Worm (Caenorhabditis elegans) whole organism, L1 larva: ENCODE data around the gene wht-5.

Experiments
- C16A3.4 ChIP-seq: fragments of 150-350 bp; optimal IDR thresholded peaks from 2 replicates; lab custom pipeline; 2014; ENCODE audit warnings: missing biosample characterization, missing genetic modification characterization
- F16B12.6 ChIP-seq: fragments of 150-350 bp; optimal IDR thresholded peaks from 2 replicates; lab custom pipeline; 2014; ENCODE audit warnings: missing biosample characterization, missing genetic modification characterization
- aha-1 ChIP-seq: fragments of 150-350 bp; optimal IDR thresholded peaks from 2 replicates; lab custom pipeline; 2014; ENCODE audit warnings: missing biosample characterization, missing genetic modification characterization
- aly-2 ChIP-seq: fragments of 150-350 bp; optimal IDR thresholded peaks from 2 replicates; lab custom pipeline; 2014; ENCODE audit warnings: missing biosample characterization, missing genetic modification characterization
- ceh-8 ChIP-seq: fragments of 200-800 bp; sonication (Bioruptor generic); optimal IDR thresholded peaks from 2 replicates; lab custom pipeline; 2018; ENCODE audit warnings: mild to moderate bottlenecking, missing genetic modification characterization, moderate library complexity, missing compliant biosample characterization
- ceh-88 ChIP-seq: fragments of 200-800 bp; sonication (Bioruptor generic); IDR thresholded peaks from 2 replicates; pipeline ENCODE4 v1.3.6; 2022; ENCODE audit warnings: missing genetic modification characterization, missing compliant biosample characterization
- ceh-90 ChIP-seq: sonication (generic microtip); optimal IDR thresholded peaks from 2 replicates; lab custom pipeline; 2016; ENCODE audit warnings: missing genetic modification characterization, missing compliant biosample characterization
- ces-1 ChIP-seq: fragments of 150-350 bp; optimal IDR thresholded peaks from 2 replicates; lab custom pipeline; 2014; ENCODE audit warnings: missing biosample characterization, missing genetic modification reagents, missing genetic modification characterization
- egl-13 ChIP-seq: sonication (generic microtip); optimal IDR thresholded peaks from 2 replicates; lab custom pipeline; 2016; ENCODE audit warnings: missing genotype, missing genetic modification reagents, missing genetic modification characterization, missing compliant biosample characterization
- elt-2 ChIP-seq: sonication (generic microtip); optimal IDR thresholded peaks from 2 replicates; lab custom pipeline; 2016; ENCODE audit warnings: missing genetic modification characterization, mild to moderate bottlenecking, inconsistent platforms, missing compliant biosample characterization, missing genetic modification reagents
- elt-3 ChIP-seq, 6 experiments: fragments of 150-350 bp in 1 of 6; sonication (generic microtip); optimal IDR thresholded peaks; 2 replicates each; lab custom pipeline; 2017 to 2018; ENCODE audit warnings: missing biosample characterization in 6 of 6, missing genetic modification characterization in 6 of 6, inconsistent platforms in 1 of 6
- fkh-8 ChIP-seq: sonication (generic microtip); optimal IDR thresholded peaks from 2 replicates; lab custom pipeline; 2016; ENCODE audit warnings: mild to moderate bottlenecking, missing genetic modification characterization, missing compliant biosample characterization
- fos-1 ChIP-seq: fragments of 150-350 bp; optimal IDR thresholded peaks from 2 replicates; lab custom pipeline; 2014; ENCODE audit warnings: missing biosample characterization, missing genetic modification characterization
- grh-1 ChIP-seq: fragments of 200-800 bp; sonication (Bioruptor generic); IDR thresholded peaks from 2 replicates; pipeline ENCODE4 v1.3.6; 2022; ENCODE audit warnings: missing genetic modification reagents, missing genetic modification characterization, missing compliant biosample characterization
- irx-1 ChIP-seq: sonication (generic microtip); optimal IDR thresholded peaks from 2 replicates; lab custom pipeline; 2016; ENCODE audit warnings: missing genetic modification characterization, missing compliant biosample characterization
- isw-1 ChIP-seq: fragments of 200-800 bp; sonication (Bioruptor generic); IDR thresholded peaks from 2 replicates; pipeline ENCODE4 v1.3.6; 2022; ENCODE audit warnings: missing genetic modification characterization, missing compliant biosample characterization
- lin-14 ChIP-seq: fragments of 200-800 bp; sonication (Bioruptor generic); optimal IDR thresholded peaks from 2 replicates; lab custom pipeline; 2018; ENCODE audit warnings: mild to moderate bottlenecking, missing genetic modification characterization, moderate library complexity, missing compliant biosample characterization
- lin-35 ChIP-seq, 2 experiments: fragments of 150-350 bp; optimal IDR thresholded peaks; 2 replicates each; lab custom pipeline; 2014; ENCODE audit warnings: missing biosample characterization in 2 of 2, missing genetic modification characterization in 2 of 2, missing genetic modification reagents in 2 of 2
- lin-39 ChIP-seq: fragments of 150-350 bp; optimal IDR thresholded peaks from 2 replicates; lab custom pipeline; 2014; ENCODE audit warnings: missing biosample characterization, missing genetic modification reagents, missing genetic modification characterization
- lir-3 ChIP-seq: sonication (generic microtip); optimal IDR thresholded peaks from 2 replicates; lab custom pipeline; 2016; ENCODE audit warnings: mild to moderate bottlenecking, missing genetic modification characterization, moderate library complexity, missing compliant biosample characterization; ENCODE audit not compliant: poor library complexity
- lsy-2 ChIP-seq, 2 experiments: fragments of 150-350 bp; optimal IDR thresholded peaks; 2 replicates each; lab custom pipeline; 2014; ENCODE audit warnings: missing biosample characterization in 2 of 2, missing genetic modification characterization in 2 of 2
- nhr-11 ChIP-seq: fragments of 150-350 bp; optimal IDR thresholded peaks from 2 replicates; lab custom pipeline; 2014; ENCODE audit warnings: missing biosample characterization, missing genetic modification characterization
- nhr-12 ChIP-seq: sonication (generic microtip); optimal IDR thresholded peaks from 2 replicates; lab custom pipeline; 2017; ENCODE audit warnings: missing biosample characterization, missing genetic modification characterization
- nhr-76 ChIP-seq: sonication (generic microtip); optimal IDR thresholded peaks from 2 replicates; lab custom pipeline; 2017; ENCODE audit warnings: missing biosample characterization, missing genetic modification characterization
- pag-3 ChIP-seq: sonication (generic microtip); optimal IDR thresholded peaks from 2 replicates; lab custom pipeline; 2017; ENCODE audit warnings: missing genetic modification characterization, mild to moderate bottlenecking, missing compliant biosample characterization, antibody characterized with exemption, borderline replicate concordance; ENCODE audit not compliant: insufficient read depth
- pax-3 ChIP-seq: fragments of 200-800 bp; sonication (Bioruptor generic); optimal IDR thresholded peaks from 2 replicates; lab custom pipeline; 2018; ENCODE audit warnings: mild to moderate bottlenecking, missing genetic modification characterization, moderate library complexity, missing compliant biosample characterization
- skn-1 ChIP-seq: fragments of 150-350 bp; optimal IDR thresholded peaks from 2 replicates; lab custom pipeline; 2014; ENCODE audit warnings: missing biosample characterization, missing genetic modification characterization
- snpc-4 ChIP-seq: fragments of 150-350 bp; optimal IDR thresholded peaks from 2 replicates; lab custom pipeline; 2014; ENCODE audit warnings: missing biosample characterization, missing genetic modification characterization
- snu-23 ChIP-seq: sonication (generic microtip); optimal IDR thresholded peaks from 2 replicates; lab custom pipeline; 2016; ENCODE audit warnings: missing genetic modification characterization, missing compliant biosample characterization
- sup-37 ChIP-seq: fragments of 200-800 bp; sonication (Bioruptor generic); optimal IDR thresholded peaks from 2 replicates; lab custom pipeline; 2018; ENCODE audit warnings: mild to moderate bottlenecking, missing genetic modification characterization, missing compliant biosample characterization
- swsn-7 ChIP-seq: sonication (generic microtip); optimal IDR thresholded peaks from 2 replicates; lab custom pipeline; 2016; ENCODE audit warnings: missing genetic modification characterization, missing compliant biosample characterization
- unc-30 ChIP-seq: sonication (generic microtip); optimal IDR thresholded peaks from 2 replicates; lab custom pipeline; 2017; ENCODE audit warnings: missing biosample characterization, missing genetic modification characterization
- unc-62 ChIP-seq: fragments of 150-350 bp; optimal IDR thresholded peaks from 2 replicates; lab custom pipeline; 2014; ENCODE audit warnings: missing biosample characterization, missing genetic modification reagents, missing genetic modification characterization
- zag-1 ChIP-seq: fragments of 150-350 bp; optimal IDR thresholded peaks from 2 replicates; lab custom pipeline; 2014; ENCODE audit warnings: missing biosample characterization, missing genetic modification characterization

wht-5 gene

ce11 chrIV:12371879-12372278, 34.5 kb downstream of the wht-5 start, which contains the start of gene wdr-46 (continued):
- TF ChIP-seq unc-62 (no peak), egl-13 (peak; percentile 78)

ce11 chrIV:12376021-12376420, 38.6 kb downstream of the wht-5 start, which contains the start of gene atz-1:
atz-1 (minus strand) TSS chrIV:12376121.
- TF ChIP-seq pag-3 (tag; lab: Kevin White, UChicago) (no peak), unc-62 (no peak), nhr-76 (no peak), irx-1 (tag; lab: Kevin White, UChicago) (no peak), pax-3 (tag; lab: Kevin White, UChicago) (no peak)

- TF ChIP-seq nhr-11 (tag; lab: Kevin White, UChicago) = no peak
- no peak for TF ChIP-seq isw-1 (GFP tag; lab: Robert Waterston, UW)
- TF ChIP-seq elt-2 = peak; percentile 54
- TF ChIP-seq ceh-88 (GFP tag; lab: Robert Waterston, UW) = no peak
- no peak for TF ChIP-seq lin-14 (GFP tag; lab: Kevin White, UChicago)
- TF ChIP-seq fos-1 = no peak
- no peak for TF ChIP-seq unc-30 (tag; lab: Kevin White, UChicago)
- TF ChIP-seq aly-2 (tag; lab: Kevin White, UChicago) = no peak
These were observed 41.5 kb downstream of the wht-5 start for ce11 chrIV:12378919-12379318.

- TF ChIP-seq ceh-90 (tag; lab: Kevin White, UChicago) (no peak), ceh-8 (GFP tag; lab: Kevin White, UChicago) (no peak), snu-23 (GFP tag; lab: Kevin White, UChicago) (no peak), fkh-8 (tag; lab: Kevin White, UChicago) (no peak), egl-13 (no peak), lsy-2 (tag; optimal IDR thresholded peaks at IDR 0.05; lab: Kevin White, UChicago) (no peak), swsn-7 (tag; lab: Kevin White, UChicago) (no peak), pax-3 (tag; lab: Kevin White, UChicago) (no peak), F16B12.6 (tag; lab: Kevin White, UChicago) (no peak), aha-1 (no peak), lin-39 (tag; lab: Kevin White, UChicago) (no peak), sup-37 (GFP tag; lab: Kevin White, UChicago) (no peak), zag-1 (no peak), nhr-12 (no peak), elt-3 (tag; optimal IDR thresholded peaks at IDR 0.05; lab: Kevin White, UChicago) (no peak), grh-1 (no peak), snpc-4 (tag; lab: Kevin White, UChicago) (no peak)
These were observed 42.4 kb downstream of the wht-5 start, which contains the start of gene thn-1 for ce11 chrIV:12379784-12380183. thn-1 (plus strand) TSS chrIV:12380084.

- no peak for TF ChIP-seq lin-35 (GFP tag; optimal IDR thresholded peaks at IDR 0.05; lab: Kevin White, UChicago)
- TF ChIP-seq unc-62 = no peak
- no peak for TF ChIP-seq skn-1
- no peak for TF ChIP-seq lin-14 (GFP tag; lab: Kevin White, UChicago)
- no peak for TF ChIP-seq C16A3.4
These were observed 45.5 kb downstream of the wht-5 start, which contains the start of gene thn-2 for ce11 chrIV:12382864-12383263. thn-2 (plus strand) TSS chrIV:12383170.

- TF ChIP-seq lir-3 (tag; lab: Kevin White, UChicago) (no peak), ces-1 (GFP tag; lab: Kevin White, UChicago) (no peak)
These were observed 47.7 kb downstream of the wht-5 start, which contains the start of gene F28D1.6 for ce11 chrIV:12385061-12385460. F28D1.6 (minus strand) TSS chrIV:12385161.
